Fruit fly (Drosophila melanogaster): ENCODE data around the gene ppk16.

Gene ppk16

DNA sequence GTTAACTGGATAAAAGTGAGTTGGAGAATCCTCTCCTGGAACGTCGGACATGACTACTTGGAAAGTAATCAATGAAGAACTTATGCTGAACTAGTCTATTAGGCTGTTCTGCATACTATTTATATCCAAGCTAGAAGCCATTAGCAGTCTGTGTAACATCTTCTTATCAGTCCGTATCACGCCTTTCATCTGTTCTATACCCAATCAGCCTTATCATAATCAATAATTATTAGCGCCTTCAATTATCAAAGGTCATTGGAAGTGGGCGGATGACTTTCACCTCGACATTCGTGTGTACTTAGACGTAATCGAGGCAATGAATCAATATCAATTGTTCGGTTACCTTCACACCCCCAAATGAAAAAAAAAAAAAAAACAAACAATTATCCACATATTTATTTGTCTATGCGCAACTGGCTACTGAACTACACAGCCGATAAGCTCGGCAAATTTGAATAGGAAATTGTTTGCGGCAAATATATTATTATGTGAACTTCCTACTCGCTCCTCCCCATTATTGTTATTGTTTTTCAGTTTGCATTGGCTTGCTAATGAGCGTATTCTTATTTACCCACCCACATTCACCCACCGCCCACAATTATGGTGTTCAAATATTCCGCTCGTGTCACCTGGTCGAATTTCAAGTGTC lies at the start of gene ppk16, which contains the start of gene ppk11 (continued):
- TF ChIP-seq CG4707 (GFP tag; optimal IDR thresholded peaks at IDR 0.05) = no peak
- peak; percentile 16 for TF ChIP-seq ems (GFP tag; optimal IDR thresholded peaks at IDR 0.05)
- no peak for TF ChIP-seq CG4820 (GFP tag; optimal IDR thresholded peaks at IDR 0.05)
- TF ChIP-seq Sox100B (GFP tag; optimal IDR thresholded peaks at IDR 0.05) = peak; percentile 19
- TF ChIP-seq Sin3A (optimal IDR thresholded peaks at IDR 0.05) = no peak
- TF ChIP-seq CG11696 (GFP tag; IDR thresholded peaks at IDR 0.05) = no peak
- TF ChIP-seq CG9727 (GFP tag; optimal IDR thresholded peaks at IDR 0.05) = peak; percentile 49
- peak; percentile 7 for TF ChIP-seq fd3F (GFP tag; optimal IDR thresholded peaks at IDR 0.05)
- no peak for TF ChIP-seq twi (tag; optimal IDR thresholded peaks at IDR 0.05)
- TF ChIP-seq CG7928 (GFP tag; optimal IDR thresholded peaks at IDR 0.05) = no peak
- no peak for TF ChIP-seq bigmax (GFP tag; optimal IDR thresholded peaks at IDR 0.05)
- TF ChIP-seq CG17912 (GFP tag; optimal IDR thresholded peaks at IDR 0.05) = no peak
- TF ChIP-seq lbe (GFP tag; optimal IDR thresholded peaks at IDR 0.05) = no peak
- TF ChIP-seq sna (GFP tag; IDR thresholded peaks at IDR 0.05; ENCODE audit: partially characterized antibody) = no peak
- no peak for TF ChIP-seq rib (GFP tag; IDR thresholded peaks at IDR 0.05)
- no peak for TF ChIP-seq so (GFP tag; IDR thresholded peaks at IDR 0.05)
- no peak for TF ChIP-seq HLH4C (GFP tag; IDR thresholded peaks at IDR 0.05; ENCODE audit: partially characterized antibody)
- no peak for TF ChIP-seq Sry-β (GFP tag; optimal IDR thresholded peaks at IDR 0.05)
- 0 out of 3 replicates have a peak, but pooled peaks have one; percentile 33 for TF ChIP-seq ci (GFP tag; IDR thresholded peaks at IDR 0.05)
- no peak for TF ChIP-seq CG1647 (GFP tag; optimal IDR thresholded peaks at IDR 0.05)
- 0 out of 3 replicates have a peak, but pooled peaks have one; percentile 25 for TF ChIP-seq zfh1 (GFP tag; IDR thresholded peaks at IDR 0.05)
- TF ChIP-seq Atf3 (GFP tag; optimal IDR thresholded peaks at IDR 0.05) = no peak
- peak; percentile 53 for TF ChIP-seq CG10209 (GFP tag; optimal IDR thresholded peaks at IDR 0.05)
- TF ChIP-seq gt (GFP tag; IDR thresholded peaks at IDR 0.05) = no peak
- peak; percentile 1 for TF ChIP-seq CoRest (tag; optimal IDR thresholded peaks at IDR 0.05)
- no peak for TF ChIP-seq sqz (GFP tag; optimal IDR thresholded peaks at IDR 0.05)
- TF ChIP-seq CG14965 (GFP tag; optimal IDR thresholded peaks at IDR 0.05; ENCODE audit: borderline replicate concordance) = peak; percentile 25
- no peak for TF ChIP-seq Mes4 (GFP tag; optimal IDR thresholded peaks at IDR 0.05)
- no peak for TF ChIP-seq NFAT (GFP tag; IDR thresholded peaks at IDR 0.05)
- TF ChIP-seq CG14441 (GFP tag; IDR thresholded peaks at IDR 0.05) = no peak
- no peak for TF ChIP-seq B-H1 (GFP tag; IDR thresholded peaks at IDR 0.05)
- TF ChIP-seq row (GFP tag; IDR thresholded peaks at IDR 0.05) = no peak
- TF ChIP-seq CG4328 (GFP tag; optimal IDR thresholded peaks at IDR 0.05) = no peak
- TF ChIP-seq pros (GFP tag; optimal IDR thresholded peaks at IDR 0.05) = no peak
- TF ChIP-seq CG2889 (GFP tag; IDR thresholded peaks at IDR 0.05) = no peak
- TF ChIP-seq Bdp1 (GFP tag; optimal IDR thresholded peaks at IDR 0.05) = no peak
- TF ChIP-seq CG15073 (GFP tag; optimal IDR thresholded peaks at IDR 0.05) = no peak
- no peak for TF ChIP-seq tin (GFP tag; optimal IDR thresholded peaks at IDR 0.05)
- no peak for TF ChIP-seq Hr78 (GFP tag; optimal IDR thresholded peaks at IDR 0.05)
- peak; percentile 38 for TF ChIP-seq CG15514 (GFP tag; optimal IDR thresholded peaks at IDR 0.05)
- TF ChIP-seq CG10431 (GFP tag; optimal IDR thresholded peaks at IDR 0.05) = no peak
- TF ChIP-seq CG12744 (GFP tag; optimal IDR thresholded peaks at IDR 0.05) = no peak
- no peak for TF ChIP-seq Ets97D (GFP tag; optimal IDR thresholded peaks at IDR 0.05)
- TF ChIP-seq Doc3 (GFP tag; IDR thresholded peaks at IDR 0.05; ENCODE audit: partially characterized antibody) = no peak
- no peak for TF ChIP-seq pfk (GFP tag; optimal IDR thresholded peaks at IDR 0.05)
- TF ChIP-seq CHES-1-like (GFP tag; optimal IDR thresholded peaks at IDR 0.05) = peak; percentile 26
- peak; percentile 65 for TF ChIP-seq Hmr (GFP tag; optimal IDR thresholded peaks at IDR 0.05)
- TF ChIP-seq tna (GFP tag; IDR thresholded peaks at IDR 0.05; ENCODE audit: partially characterized antibody) = no peak
- no peak for TF ChIP-seq NfI (GFP tag; optimal IDR thresholded peaks at IDR 0.05)
- TF ChIP-seq ase (GFP tag; IDR thresholded peaks at IDR 0.05) = no peak
